Fruit fly (Drosophila melanogaster): Measurements from ENCODE around the gene hdm.

- TF ChIP-seq h (optimal IDR thresholded peaks at IDR 0.05) (no peak), insv (optimal IDR thresholded peaks at IDR 0.05) (no peak), psq (optimal IDR thresholded peaks at IDR 0.05) (no peak), Sin3A (optimal IDR thresholded peaks at IDR 0.05) (no peak), Myc (optimal IDR thresholded peaks at IDR 0.05) (no peak), ttk (optimal IDR thresholded peaks at IDR 0.05) (no peak)
Observed at dm6 chrX:7944772-7945722, 25.1 kb upstream of the hdm start.

Data from Kc167 (cell line).